Fruit fly (Drosophila melanogaster) whole organism, embryonic: ENCODE measurements around the gene CG17032.

Source experiments
- ATbp ChIP-seq: fragments of 200-800 bp; sonication (Bioruptor generic); optimal IDR thresholded peaks from 2 replicates; lab custom pipeline; 2017; ENCODE audit warnings: missing biosample characterization, mild to moderate bottlenecking, missing genetic modification characterization, missing genetic modification reagents
- B-H1 ChIP-seq: fragments of 200-800 bp; sonication (Bioruptor generic); IDR thresholded peaks from 3 replicates; pipeline ENCODE4 v1.3.6; 2022; ENCODE audit warnings: missing biosample characterization, missing genetic modification characterization
- CG10565 ChIP-seq: fragments of 200-800 bp; sonication (Bioruptor generic); optimal IDR thresholded peaks from 3 replicates; lab custom pipeline; 2016; ENCODE audit warnings: missing biosample characterization, mild to moderate bottlenecking, missing genetic modification characterization
- CG13424 ChIP-seq: fragments of 200-800 bp; sonication (Bioruptor generic); optimal IDR thresholded peaks from 2 replicates; lab custom pipeline; 2019; ENCODE audit warnings: missing biosample characterization, mild to moderate bottlenecking, missing genetic modification characterization, moderate library complexity
- CG13624 ChIP-seq: fragments of 200-800 bp; sonication (Bioruptor generic); optimal IDR thresholded peaks from 2 replicates; lab custom pipeline; 2016; ENCODE audit warnings: missing biosample characterization, missing genetic modification characterization
- CG14667 ChIP-seq: fragments of 200-800 bp; sonication (Bioruptor generic); IDR thresholded peaks from 2 replicates; pipeline ENCODE4 v1.3.6; 2022; ENCODE audit warnings: missing biosample characterization, missing genetic modification characterization
- CG15479 ChIP-seq: fragments of 200-800 bp; sonication (Bioruptor generic); optimal IDR thresholded peaks from 3 replicates; lab custom pipeline; 2019; ENCODE audit warnings: missing biosample characterization, mild to moderate bottlenecking, missing genetic modification characterization, moderate library complexity
- CG16815 ChIP-seq: fragments of 200-800 bp; sonication (Bioruptor generic); optimal IDR thresholded peaks from 3 replicates; lab custom pipeline; 2017; ENCODE audit warnings: missing biosample characterization, mild to moderate bottlenecking, missing genetic modification characterization
- CG18476 ChIP-seq: fragments of 200-800 bp; sonication (Bioruptor generic); optimal IDR thresholded peaks from 2 replicates; lab custom pipeline; 2016; ENCODE audit warnings: missing biosample characterization, mild to moderate bottlenecking, missing genetic modification characterization
- CG18599 ChIP-seq: fragments of 200-800 bp; sonication (Bioruptor generic); optimal IDR thresholded peaks from 3 replicates; lab custom pipeline; 2017; ENCODE audit warnings: missing biosample characterization, missing genetic modification characterization, mild to moderate bottlenecking, moderate library complexity, missing genetic modification reagents
- CG30020 ChIP-seq: fragments of 200-800 bp; optimal IDR thresholded peaks from 2 replicates; lab custom pipeline; 2019; ENCODE audit warnings: missing biosample characterization, mild to moderate bottlenecking, missing genetic modification characterization, moderate library complexity
- CG31365 ChIP-seq: fragments of 200-800 bp; sonication (Bioruptor generic); optimal IDR thresholded peaks from 2 replicates; lab custom pipeline; 2018; ENCODE audit warnings: missing biosample characterization, mild to moderate bottlenecking, missing genetic modification characterization
- CG5953 ChIP-seq: fragments of 200-800 bp; sonication (Bioruptor generic); IDR thresholded peaks from 2 replicates; pipeline ENCODE4 v1.3.6; 2022; ENCODE audit warnings: missing biosample characterization, missing genetic modification characterization
- CG6854 ChIP-seq: fragments of 200-800 bp; sonication (Bioruptor generic); optimal IDR thresholded peaks from 3 replicates; lab custom pipeline; 2017; ENCODE audit warnings: missing biosample characterization, mild to moderate bottlenecking, missing genetic modification characterization
- CG8388 ChIP-seq: fragments of 200-800 bp; sonication (Bioruptor generic); optimal IDR thresholded peaks from 2 replicates; lab custom pipeline; 2019; ENCODE audit warnings: missing biosample characterization, mild to moderate bottlenecking, missing genetic modification characterization, moderate library complexity
- CG8478 ChIP-seq: fragments of >200 bp; optimal IDR thresholded peaks from 2 replicates; lab custom pipeline; 2018
- Elba2 ChIP-seq: fragments of 200-800 bp; sonication (Bioruptor generic); optimal IDR thresholded peaks from 3 replicates; lab custom pipeline; 2016; ENCODE audit warnings: missing biosample characterization, missing genetic modification characterization
- Gsc ChIP-seq: fragments of 200-800 bp; sonication (Bioruptor generic); IDR thresholded peaks from 2 replicates; pipeline ENCODE4 v1.3.6; 2022; ENCODE audit warnings: missing biosample characterization, missing genetic modification characterization
- HLHmδ ChIP-seq: fragments of 200-800 bp; sonication (Bioruptor generic); optimal IDR thresholded peaks from 2 replicates; lab custom pipeline; 2018; ENCODE audit warnings: missing biosample characterization, mild to moderate bottlenecking, missing genetic modification characterization, moderate library complexity
- Hand ChIP-seq: fragments of 200-800 bp; sonication (Bioruptor generic); optimal IDR thresholded peaks from 2 replicates; lab custom pipeline; 2017; ENCODE audit warnings: mild to moderate bottlenecking, missing biosample characterization, missing genetic modification reagents, missing genetic modification characterization
- Hr51 ChIP-seq, 2 experiments: fragments of 200-800 bp; sonication (Bioruptor generic); optimal IDR thresholded peaks; 2 replicates in 1 of 2; 3 replicates in 1 of 2; lab custom pipeline; 2016 to 2018; ENCODE audit warnings: missing biosample characterization in 2 of 2, missing genetic modification characterization in 2 of 2, mild to moderate bottlenecking in 1 of 2, moderate library complexity in 1 of 2
- Lim3 ChIP-seq: fragments of 200-800 bp; sonication (Bioruptor generic); IDR thresholded peaks from 2 replicates; pipeline ENCODE4 v1.3.6; 2022; ENCODE audit warnings: missing biosample characterization, missing genetic modification characterization
- NC2β ChIP-seq: fragments of 200-800 bp; sonication (Bioruptor generic); optimal IDR thresholded peaks from 2 replicates; lab custom pipeline; 2016; ENCODE audit warnings: missing biosample characterization, missing genetic modification characterization
- NFAT ChIP-seq: fragments of 200-800 bp; sonication (Bioruptor generic); IDR thresholded peaks from 2 replicates; pipeline ENCODE4 v1.3.6; 2022; ENCODE audit warnings: missing biosample characterization, missing genetic modification characterization
- Rx ChIP-seq: fragments of 200-800 bp; sonication (Bioruptor generic); IDR thresholded peaks from 2 replicates; pipeline ENCODE4 v1.3.6; 2022; ENCODE audit warnings: missing biosample characterization, missing genetic modification characterization
- Six4 ChIP-seq: fragments of 200-800 bp; sonication (Bioruptor generic); optimal IDR thresholded peaks from 2 replicates; lab custom pipeline; 2016; ENCODE audit warnings: missing biosample characterization, missing genetic modification characterization
- Ssrp ChIP-seq: fragments of 200-800 bp; sonication (Bioruptor generic); optimal IDR thresholded peaks from 2 replicates; lab custom pipeline; 2018; ENCODE audit warnings: missing biosample characterization, mild to moderate bottlenecking, missing genetic modification characterization, moderate library complexity
- Usf ChIP-seq: fragments of 200-800 bp; sonication (Bioruptor generic); optimal IDR thresholded peaks from 2 replicates; lab custom pipeline; 2017; ENCODE audit warnings: missing genotype, missing biosample characterization, missing genetic modification characterization
- Vsx1 ChIP-seq: fragments of 200-800 bp; sonication (Bioruptor generic); optimal IDR thresholded peaks from 2 replicates; lab custom pipeline; 2017; ENCODE audit warnings: missing biosample characterization, mild to moderate bottlenecking, missing genetic modification characterization, missing genetic modification reagents
- cato ChIP-seq: fragments of 200-800 bp; sonication (Bioruptor generic); optimal IDR thresholded peaks from 2 replicates; lab custom pipeline; 2016; ENCODE audit warnings: missing biosample characterization, missing genetic modification characterization, borderline replicate concordance
- crp ChIP-seq, 2 experiments: fragments of 200-800 bp; sonication (Bioruptor generic); optimal IDR thresholded peaks; 2 replicates in 1 of 2; 3 replicates in 1 of 2; lab custom pipeline; 2017; ENCODE audit warnings: missing biosample characterization in 2 of 2, missing genetic modification characterization in 2 of 2, mild to moderate bottlenecking in 1 of 2, moderate library complexity in 1 of 2
- cwo ChIP-seq: fragments of 200-800 bp; sonication (Bioruptor generic); optimal IDR thresholded peaks from 3 replicates; lab custom pipeline; 2017; ENCODE audit warnings: missing biosample characterization, missing genetic modification characterization, mild to moderate bottlenecking, moderate library complexity, missing genetic modification reagents
- dimm ChIP-seq: fragments of 200-800 bp; sonication (Bioruptor generic); IDR thresholded peaks from 2 replicates; pipeline ENCODE4 v1.3.6; 2022; ENCODE audit warnings: missing biosample characterization, missing genetic modification characterization
- dmrt11E ChIP-seq: fragments of 200-800 bp; sonication (Bioruptor generic); optimal IDR thresholded peaks from 3 replicates; lab custom pipeline; 2018; ENCODE audit warnings: missing biosample characterization, mild to moderate bottlenecking, missing genetic modification characterization, moderate library complexity
- lola ChIP-seq, 3 experiments: fragments of >200 bp in 2 of 3; fragments of 200-800 bp in 1 of 3; sonication (Bioruptor generic) in 1 of 3; optimal IDR thresholded peaks; 2 replicates each; lab custom pipeline; 2017 to 2019; ENCODE audit warnings: missing biosample characterization in 3 of 3, missing genetic modification characterization in 3 of 3, mild to moderate bottlenecking in 1 of 3, moderate library complexity in 1 of 3
- maf-S ChIP-seq: fragments of 200-800 bp; sonication (Bioruptor generic); optimal IDR thresholded peaks from 2 replicates; lab custom pipeline; 2016; ENCODE audit warnings: missing biosample characterization, missing genetic modification characterization
- repo ChIP-seq: fragments of 200-800 bp; sonication (Bioruptor generic); optimal IDR thresholded peaks from 2 replicates; lab custom pipeline; 2016; ENCODE audit warnings: missing biosample characterization, missing genetic modification characterization
- sd ChIP-seq: fragments of 200-800 bp; sonication (Bioruptor generic); optimal IDR thresholded peaks from 3 replicates; lab custom pipeline; 2018; ENCODE audit warnings: missing biosample characterization, mild to moderate bottlenecking, missing genetic modification characterization, moderate library complexity
- seq ChIP-seq: fragments of 200-800 bp; sonication (Bioruptor generic); IDR thresholded peaks from 2 replicates; pipeline ENCODE4 v1.3.6; 2022; ENCODE audit warnings: missing biosample characterization, missing genetic modification characterization
- sim ChIP-seq: fragments of 200-800 bp; sonication (Bioruptor generic); IDR thresholded peaks from 2 replicates; pipeline ENCODE4 v1.3.6; 2022; ENCODE audit warnings: missing biosample characterization, missing genetic modification characterization
- slp2 ChIP-seq: fragments of 200-800 bp; sonication (Bioruptor generic); optimal IDR thresholded peaks from 2 replicates; lab custom pipeline; 2016; ENCODE audit warnings: missing biosample characterization, missing genetic modification characterization
- sna ChIP-seq: fragments of 200-800 bp; sonication (Bioruptor generic); IDR thresholded peaks from 2 replicates; pipeline ENCODE4 v1.3.6; 2022; ENCODE audit warnings: missing biosample characterization, missing genetic modification characterization; ENCODE audit not compliant: partially characterized antibody
- tll ChIP-seq, 2 experiments: fragments of 200-800 bp in 1 of 2; fragments of >200 bp in 1 of 2; sonication (Bioruptor generic) in 1 of 2; optimal IDR thresholded peaks; 2 replicates each; lab custom pipeline; 2017 to 2019; ENCODE audit warnings: missing biosample characterization in 2 of 2, missing genetic modification characterization in 2 of 2, mild to moderate bottlenecking in 1 of 2, moderate library complexity in 1 of 2
- tup ChIP-seq: fragments of 200-800 bp; sonication (Bioruptor generic); optimal IDR thresholded peaks from 2 replicates; lab custom pipeline; 2016; ENCODE audit warnings: missing biosample characterization, mild to moderate bottlenecking, missing genetic modification characterization, moderate library complexity
- tx ChIP-seq: fragments of 200-800 bp; sonication (Bioruptor generic); optimal IDR thresholded peaks from 2 replicates; lab custom pipeline; 2016; ENCODE audit warnings: missing biosample characterization, missing genetic modification characterization
- vfl ChIP-seq: fragments of 200-800 bp; sonication (Bioruptor generic); optimal IDR thresholded peaks from 2 replicates; lab custom pipeline; 2016; ENCODE audit warnings: missing biosample characterization, missing genetic modification characterization
- vvl ChIP-seq: fragments of 200-800 bp; sonication (Bioruptor generic); IDR thresholded peaks from 2 replicates; pipeline ENCODE4 v1.3.6; 2022; ENCODE audit warnings: missing biosample characterization, missing genetic modification characterization
- zen ChIP-seq: fragments of 200-800 bp; sonication (Bioruptor generic); optimal IDR thresholded peaks from 3 replicates; lab custom pipeline; 2018; ENCODE audit warnings: missing biosample characterization, mild to moderate bottlenecking, missing genetic modification characterization, moderate library complexity

The CG17032 gene

dm6 chr3L:16004401-16005237, 46.0 kb downstream of the CG17032 start, which contains the start of the genes hzg and mRpS31 (continued):
- peak; percentile 2 for TF ChIP-seq CG16815
- no peak for TF ChIP-seq CG6854 (GFP tag; lab: Kevin White, UChicago)
- peak in 1 of 2 experiments; percentile 57 for TF ChIP-seq Hr51 (GFP tag; optimal IDR thresholded peaks at IDR 0.05; lab: Kevin White, UChicago)
- TF ChIP-seq maf-S (GFP tag; lab: Kevin White, UChicago) = no peak
- no peak for TF ChIP-seq Gsc (GFP tag; lab: Robert Waterston, UW)
- TF ChIP-seq slp2 (GFP tag; lab: Kevin White, UChicago) = peak; percentile 5
- no peak for TF ChIP-seq crp (GFP tag; optimal IDR thresholded peaks at IDR 0.05; lab: Kevin White, UChicago)
- TF ChIP-seq CG8478 (lab: Kevin White, UChicago) = no peak
- no peak for TF ChIP-seq CG14667 (GFP tag; lab: Robert Waterston, UW)
- TF ChIP-seq NFAT (GFP tag; lab: Robert Waterston, UW) = no peak
- TF ChIP-seq Ssrp (tag; lab: Kevin White, UChicago) = peak; percentile 55
- TF ChIP-seq tup (GFP tag; lab: Kevin White, UChicago) = no peak
- no peak for TF ChIP-seq Usf
- peak; percentile 54; the same call in 1 of the 2 replicates for TF ChIP-seq vvl (GFP tag; lab: Robert Waterston, UW)
- TF ChIP-seq tll (GFP tag; optimal IDR thresholded peaks at IDR 0.05; lab: Kevin White, UChicago) = no peak
- no peak for TF ChIP-seq CG10565 (GFP tag; lab: Kevin White, UChicago)
- no peak for TF ChIP-seq cwo (GFP tag; lab: Kevin White, UChicago)
- no peak for TF ChIP-seq Hand
- TF ChIP-seq ATbp = no peak
- TF ChIP-seq NC2β (GFP tag; lab: Kevin White, UChicago) = peak; percentile 6
- peak; percentile 39 for TF ChIP-seq zen (tag; lab: Kevin White, UChicago)
- no peak for TF ChIP-seq sim (GFP tag; lab: Robert Waterston, UW)
- TF ChIP-seq cato (GFP tag; lab: Kevin White, UChicago) = no peak
- no peak for TF ChIP-seq dimm (GFP tag; lab: Robert Waterston, UW)
- peak; percentile 61 for TF ChIP-seq CG18476 (GFP tag; lab: Kevin White, UChicago)
- TF ChIP-seq Vsx1 (GFP tag; lab: Kevin White, UChicago) = no peak
- TF ChIP-seq Elba2 = no peak
- peak; percentile 39 for TF ChIP-seq dmrt11E (tag; lab: Kevin White, UChicago)
- TF ChIP-seq CG8388 (GFP tag; lab: Kevin White, UChicago) = peak; percentile 21
- peak; percentile 34 for TF ChIP-seq CG15479
- TF ChIP-seq CG5953 (GFP tag; lab: Robert Waterston, UW) = no peak
- TF ChIP-seq seq (GFP tag; lab: Robert Waterston, UW) = no peak
- no peak for TF ChIP-seq Lim3 (GFP tag; lab: Robert Waterston, UW)
- TF ChIP-seq CG18599 (GFP tag; lab: Kevin White, UChicago) = peak; percentile 49
- peak in 1 of 3 experiments; percentile 53 for TF ChIP-seq lola (GFP tag; optimal IDR thresholded peaks at IDR 0.05; lab: Kevin White, UChicago)
- TF ChIP-seq CG30020 = peak; percentile 57
- no peak for TF ChIP-seq vfl (GFP tag; lab: Kevin White, UChicago)
- TF ChIP-seq CG31365 = no peak
- no peak for TF ChIP-seq sna (GFP tag; lab: Robert Waterston, UW)
- TF ChIP-seq sd = peak; percentile 62
- peak; percentile 15 for TF ChIP-seq CG13624 (GFP tag; lab: Kevin White, UChicago)
- peak; percentile 52 for TF ChIP-seq Six4 (GFP tag; lab: Kevin White, UChicago)
- TF ChIP-seq HLHmδ (GFP tag; lab: Kevin White, UChicago) = no peak
- TF ChIP-seq Rx (GFP tag; lab: Robert Waterston, UW) = no peak
- peak; percentile 65 for TF ChIP-seq CG13424 (tag; lab: Kevin White, UChicago)
- peak; percentile 13 for TF ChIP-seq repo (GFP tag; lab: Kevin White, UChicago)
- TF ChIP-seq B-H1 (GFP tag; lab: Robert Waterston, UW) = no peak
- TF ChIP-seq tx (GFP tag; lab: Kevin White, UChicago) = peak; percentile 38
